Worm (Caenorhabditis elegans): Measurements from ENCODE around the gene C49C3.9.
A peak's percentile ranks its signal among the peaks of the same experiment; 100 is the strongest.

The C49C3.9 gene

DNA sequence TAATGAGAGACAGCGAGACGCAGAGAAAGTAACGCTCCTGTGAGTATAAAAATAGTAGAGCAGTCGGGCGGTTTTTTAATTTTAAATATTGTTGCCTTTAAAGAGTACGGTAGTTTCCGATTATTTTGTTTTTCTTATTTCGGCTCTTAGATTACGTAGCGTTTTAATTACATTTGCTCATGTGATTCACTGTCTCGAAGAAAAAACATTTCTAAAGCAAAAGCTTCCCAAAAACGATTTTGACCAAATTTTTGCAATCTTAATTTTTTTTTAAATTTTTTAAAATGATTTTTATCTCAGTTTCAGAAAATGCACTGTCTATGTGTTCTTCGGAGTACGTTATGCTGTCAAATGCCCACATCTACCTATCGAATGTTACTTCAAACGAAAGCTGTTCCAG, 34.0 kb upstream of the C49C3.9 start, which contains the start of gene haf-1:
Gene haf-1 (plus strand): TSS at position 301 of the 400 bp plus-strand sequence.
- TF ChIP-seq daf-16 (GFP tag; optimal IDR thresholded peaks at IDR 0.05) = no peak
- TF ChIP-seq daf-16 (tag; optimal IDR thresholded peaks at IDR 0.05) = peak; percentile 59
- TF ChIP-seq tag-97 (GFP tag; IDR thresholded peaks at IDR 0.05) = no peak
- TF ChIP-seq hlh-11 (tag; optimal IDR thresholded peaks at IDR 0.05) = no peak
- TF ChIP-seq nhr-11 (tag; optimal IDR thresholded peaks at IDR 0.05) = no peak
- no peak for TF ChIP-seq dmd-9 (GFP tag; IDR thresholded peaks at IDR 0.05)

DNA sequence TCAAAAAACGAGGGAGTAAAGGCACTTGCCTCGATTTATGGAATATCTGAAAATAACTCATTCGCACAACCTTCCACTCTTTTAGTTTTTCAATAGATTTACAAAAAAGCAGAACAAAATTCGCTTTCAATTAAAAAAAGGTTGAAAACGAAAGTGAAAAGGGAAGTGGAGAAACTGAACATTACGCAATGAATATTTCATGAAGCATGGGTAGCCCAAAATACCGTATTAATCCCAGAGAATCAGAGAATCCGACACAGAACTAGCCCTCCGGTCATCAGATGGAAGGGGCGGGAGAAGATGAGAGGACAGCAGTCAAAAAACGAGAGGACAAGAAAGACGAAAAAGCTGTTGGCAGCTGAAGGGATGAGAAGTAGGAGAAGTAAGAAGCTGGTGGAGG, 29.4 kb upstream of the C49C3.9 start, which contains the start of gene C30H6.5:
Gene C30H6.5 (plus strand): TSS at position 301 of the 400 bp plus-strand sequence.
- TF ChIP-seq dve-1 (tag; optimal IDR thresholded peaks at IDR 0.05; ENCODE audit: insufficient read depth) = no peak
- TF ChIP-seq daf-8 (GFP tag; IDR thresholded peaks at IDR 0.05) = no peak
- TF ChIP-seq tag-97 (GFP tag; IDR thresholded peaks at IDR 0.05) = no peak
- no peak for TF ChIP-seq jun-1 (tag; optimal IDR thresholded peaks at IDR 0.05)
- TF ChIP-seq ama-1 (optimal IDR thresholded peaks at IDR 0.05) = no peak
- no peak for TF ChIP-seq mxl-2 (GFP tag; conservative IDR thresholded peaks at IDR 0.05)
- TF ChIP-seq lin-39 (tag; optimal IDR thresholded peaks at IDR 0.05) = no peak
- TF ChIP-seq madf-9 (GFP tag; conservative IDR thresholded peaks at IDR 0.05) = no peak

DNA sequence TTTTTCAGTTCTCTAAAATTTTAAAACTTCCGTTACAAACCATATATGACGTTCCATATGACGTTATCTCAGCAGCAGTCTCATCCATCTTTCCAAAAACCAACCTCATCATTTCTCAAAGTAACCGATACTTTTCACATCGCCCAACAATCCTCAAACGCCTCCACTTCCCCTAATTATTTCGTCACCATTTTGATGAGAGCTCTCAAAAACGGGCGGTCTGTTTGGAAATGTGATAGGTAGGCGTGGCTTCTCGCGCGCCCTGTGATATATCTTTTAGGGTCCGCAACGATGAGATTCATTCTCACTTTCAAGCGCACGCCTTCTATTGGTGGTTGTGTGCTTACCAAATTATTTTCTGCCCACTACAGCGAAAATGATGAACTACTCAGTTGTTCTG, 26.2 kb upstream of the C49C3.9 start, which contains the start of gene trh-1:
Gene trh-1 (plus strand): TSS at position 301 of the 400 bp plus-strand sequence.
- no peak for TF ChIP-seq dve-1 (tag; optimal IDR thresholded peaks at IDR 0.05; ENCODE audit: insufficient read depth)
- no peak for TF ChIP-seq ceh-20 (GFP tag; IDR thresholded peaks at IDR 0.05)
- TF ChIP-seq egl-27 (tag; optimal IDR thresholded peaks at IDR 0.05) = no peak
- TF ChIP-seq mdl-1 (tag; optimal IDR thresholded peaks at IDR 0.05) = no peak
- TF ChIP-seq madf-9 (GFP tag; conservative IDR thresholded peaks at IDR 0.05) = no peak
- TF ChIP-seq aly-2 (tag; optimal IDR thresholded peaks at IDR 0.05) = no peak
- TF ChIP-seq set-16 (GFP tag; IDR thresholded peaks at IDR 0.05) = no peak
- no peak for TF ChIP-seq nhr-41 (GFP tag; IDR thresholded peaks at IDR 0.05)
- TF ChIP-seq gei-8 (GFP tag; optimal IDR thresholded peaks at IDR 0.05) = no peak
- no peak for TF ChIP-seq snpc-4 (tag; optimal IDR thresholded peaks at IDR 0.05)
- TF ChIP-seq nhr-10 (tag; optimal IDR thresholded peaks at IDR 0.05) = no peak
- TF ChIP-seq lin-38 (GFP tag; IDR thresholded peaks at IDR 0.05) = no peak
- TF ChIP-seq nhr-76 (tag; optimal IDR thresholded peaks at IDR 0.05) = no peak

- TF ChIP-seq gei-8 (GFP tag; optimal IDR thresholded peaks at IDR 0.05) = no peak
- no peak for TF ChIP-seq lin-1 (GFP tag; IDR thresholded peaks at IDR 0.05)
- no peak for TF ChIP-seq spr-3 (GFP tag; optimal IDR thresholded peaks at IDR 0.05)
- TF ChIP-seq saeg-2 (GFP tag; IDR thresholded peaks at IDR 0.05) = no peak
- TF ChIP-seq aly-2 (tag; optimal IDR thresholded peaks at IDR 0.05) = no peak
- no peak for TF ChIP-seq mdt-29 (GFP tag; IDR thresholded peaks at IDR 0.05)
- TF ChIP-seq lim-7 (GFP tag; IDR thresholded peaks at IDR 0.05) = no peak
Observed at ce11 chrIV:17367294-17367693, 25.2 kb upstream of the C49C3.9 start, which contains the start of gene zipt-17. TSS of gene zipt-17 (minus strand) at chrIV:17367394.

ce11 chrIV:17361143-17361542, 19.0 kb upstream of the C49C3.9 start, which contains the start of gene clec-202:
TSS of gene clec-202 (plus strand) at chrIV:17361443.
- TF ChIP-seq unc-62 (GFP tag; optimal IDR thresholded peaks at IDR 0.05 in 1 of 2) (peak in 1 of 2 experiments; percentile 37), unc-62 (tag; optimal IDR thresholded peaks at IDR 0.05) (no peak), ztf-7 (tag; optimal IDR thresholded peaks at IDR 0.05) (no peak), lin-39 (tag; optimal IDR thresholded peaks at IDR 0.05) (no peak)

ce11 chrIV:17351586-17351985, 9.5 kb upstream of the C49C3.9 start, which contains the start of gene clec-199:
TSS of gene clec-199 (plus strand) at chrIV:17351886.
- TF ChIP-seq Y48G9A.11 (GFP tag; IDR thresholded peaks at IDR 0.05) (no peak), ctbp-1 (GFP tag; IDR thresholded peaks at IDR 0.05) (no peak), ztf-7 (tag; optimal IDR thresholded peaks at IDR 0.05) (no peak), hlh-30 (tag; optimal IDR thresholded peaks at IDR 0.05; ENCODE audit: insufficient read depth) (no peak), F37D6.2 (tag; optimal IDR thresholded peaks at IDR 0.05) (no peak), nhr-237 (tag; optimal IDR thresholded peaks at IDR 0.05) (no peak), fkh-10 (GFP tag; optimal IDR thresholded peaks at IDR 0.05) (no peak), nhr-28 (tag; optimal IDR thresholded peaks at IDR 0.05) (no peak), mxl-3 (GFP tag; optimal IDR thresholded peaks at IDR 0.05) (no peak)
